Worm (Caenorhabditis elegans) whole organism, L4/young adult: ENCODE measurements around the gene pals-33.

Source experiments
- W03F9.2 ChIP-seq: fragments of 150-350 bp; optimal IDR thresholded peaks from 2 replicates; lab custom pipeline; 2014; ENCODE audit warnings: missing biosample characterization, missing genetic modification characterization
- dao-5 ChIP-seq: sonication (generic microtip); optimal IDR thresholded peaks from 2 replicates; lab custom pipeline; 2016; ENCODE audit warnings: missing genotype, missing genetic modification characterization, moderate library complexity, missing compliant biosample characterization
- him-1 ChIP-seq: sonication (generic microtip); optimal IDR thresholded peaks from 2 replicates; lab custom pipeline; 2016; ENCODE audit warnings: missing genotype, missing genetic modification reagents, missing genetic modification characterization, missing compliant biosample characterization

pals-33 gene

ce11 chrV:3670499-3670898 lies 2.7 kb upstream of the pals-33 start, which contains the start of gene Y39H10B.3:
Gene Y39H10B.3, plus strand, starts transcription at chrV:3670799.
- no peak for TF ChIP-seq dao-5 (tag; lab: Kevin White, UChicago)
- TF ChIP-seq him-1 = no peak
- no peak for TF ChIP-seq W03F9.2

- TF ChIP-seq dao-5 (tag; lab: Kevin White, UChicago) (no peak), W03F9.2 (no peak), him-1 (no peak)
Measured at ce11 chrV:3677212-3677611, 4.0 kb downstream of the pals-33 start.

- TF ChIP-seq him-1 (no peak), dao-5 (tag; lab: Kevin White, UChicago) (no peak), W03F9.2 (no peak)
Measured at ce11 chrV:3678513-3678912, 5.3 kb downstream of the pals-33 start.

ce11 chrV:3682553-3682952 lies 9.4 kb downstream of the pals-33 start, which contains the start of gene W08A12.3:
Gene W08A12.3, plus strand, starts transcription at chrV:3682853.
- no peak for TF ChIP-seq him-1
- TF ChIP-seq dao-5 (tag; lab: Kevin White, UChicago) = no peak
- TF ChIP-seq W03F9.2 = no peak

ce11 chrV:3685790-3686208 lies 12.6 kb downstream of the pals-33 start, which contains the start of gene W08A12.2:
Gene W08A12.2, minus strand, starts transcription at chrV:3685892.
- no peak for TF ChIP-seq him-1
- no peak for TF ChIP-seq dao-5 (tag; lab: Kevin White, UChicago)
- TF ChIP-seq W03F9.2 = no peak

- TF ChIP-seq dao-5 (tag; lab: Kevin White, UChicago) = no peak
- no peak for TF ChIP-seq him-1
- no peak for TF ChIP-seq W03F9.2
Measured at ce11 chrV:3686292-3686691, 13.1 kb downstream of the pals-33 start.

- TF ChIP-seq him-1 (no peak), dao-5 (tag; lab: Kevin White, UChicago) (no peak), W03F9.2 (no peak)
Measured at ce11 chrV:3686899-3687298, 13.7 kb downstream of the pals-33 start, which contains the start of gene unc-132. Gene unc-132, plus strand, starts transcription at chrV:3687106.

- TF ChIP-seq W03F9.2 (no peak), dao-5 (tag; lab: Kevin White, UChicago) (no peak), him-1 (no peak)
Measured at ce11 chrV:3688733-3689132, 15.6 kb downstream of the pals-33 start.

ce11 chrV:3692613-3693012 lies 19.4 kb downstream of the pals-33 start:
- TF ChIP-seq him-1 (no peak), W03F9.2 (no peak), dao-5 (tag; lab: Kevin White, UChicago) (no peak)

ce11 chrV:3693657-3694056 lies 20.5 kb downstream of the pals-33 start:
- TF ChIP-seq him-1 = no peak
- TF ChIP-seq W03F9.2 = no peak
- TF ChIP-seq dao-5 (tag; lab: Kevin White, UChicago) = no peak

ce11 chrV:3695254-3695653 lies 22.1 kb downstream of the pals-33 start:
- TF ChIP-seq W03F9.2 (no peak), dao-5 (tag; lab: Kevin White, UChicago) (no peak), him-1 (no peak)

- no peak for TF ChIP-seq dao-5 (tag; lab: Kevin White, UChicago)
- TF ChIP-seq W03F9.2 = no peak
- no peak for TF ChIP-seq him-1
Measured at ce11 chrV:3697071-3697470, 23.9 kb downstream of the pals-33 start.

ce11 chrV:3698497-3698896 lies 25.3 kb downstream of the pals-33 start:
- TF ChIP-seq dao-5 (tag; lab: Kevin White, UChicago) (no peak), W03F9.2 (no peak), him-1 (no peak)

ce11 chrV:3702998-3703397 lies 29.8 kb downstream of the pals-33 start:
- TF ChIP-seq dao-5 (tag; lab: Kevin White, UChicago) (no peak), W03F9.2 (no peak), him-1 (no peak)

ce11 chrV:3703888-3704287 lies 30.7 kb downstream of the pals-33 start:
- TF ChIP-seq dao-5 (tag; lab: Kevin White, UChicago) = no peak
- TF ChIP-seq him-1 = peak; percentile 61

- TF ChIP-seq dao-5 (tag; lab: Kevin White, UChicago) (no peak), him-1 (no peak), W03F9.2 (no peak)
Measured at ce11 chrV:3704688-3705087, 31.5 kb downstream of the pals-33 start, which contains the start of gene lin-40. Gene lin-40, plus strand, starts transcription at chrV:3704988.
